Worm (Caenorhabditis elegans): Measurements from ENCODE around the gene T23E7.6.
A peak's percentile ranks its signal among the peaks of the same experiment; 100 is the strongest.

DNA sequence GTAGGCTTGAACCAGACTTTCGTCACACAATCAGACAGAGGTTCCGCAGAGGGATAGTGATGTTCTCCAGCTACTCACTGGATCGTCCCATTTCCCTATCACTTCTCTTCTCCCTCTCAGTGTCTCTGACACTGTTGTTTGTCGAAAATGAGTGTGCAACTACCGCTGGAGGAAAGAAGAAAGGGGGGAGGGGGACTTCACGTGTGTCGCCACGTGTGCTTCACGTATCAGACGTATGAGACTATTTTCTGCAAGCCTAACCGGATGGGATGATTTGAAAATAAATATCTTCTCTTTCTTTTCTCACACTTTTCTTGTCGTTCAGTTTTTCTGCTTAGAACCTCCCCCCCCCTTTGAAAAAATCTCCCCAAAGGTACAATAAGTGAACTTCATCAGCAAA lies 43.8 kb downstream of the T23E7.6 start, which contains the start of gene H18N23.2:
- TF ChIP-seq ama-1 (optimal IDR thresholded peaks at IDR 0.05) (no peak), nhr-25 (tag; optimal IDR thresholded peaks at IDR 0.05; ENCODE audit: borderline replicate concordance, insufficient read depth) (peak; percentile 51)
